Worm (Caenorhabditis elegans) whole organism, L3 larva: ENCODE data around the gene mig-5.

Experiments
- R02D3.7 ChIP-seq: fragments of 150-350 bp; optimal IDR thresholded peaks from 2 replicates; lab custom pipeline; 2014; ENCODE audit warnings: missing biosample characterization, missing genetic modification characterization
- ZK546.5 ChIP-seq: sonication (generic microtip); optimal IDR thresholded peaks from 2 replicates; lab custom pipeline; 2017; ENCODE audit warnings: missing biosample characterization, missing genetic modification characterization
- ama-1 ChIP-seq: fragments of 150-350 bp; optimal IDR thresholded peaks from 2 replicates; lab custom pipeline; 2018
- ceh-16 ChIP-seq: sonication (generic microtip); optimal IDR thresholded peaks from 2 replicates; lab custom pipeline; 2017; ENCODE audit warnings: missing biosample characterization, missing genetic modification characterization
- ceh-28 ChIP-seq: fragments of 150-350 bp; optimal IDR thresholded peaks from 2 replicates; lab custom pipeline; 2014; ENCODE audit warnings: missing biosample characterization, missing genetic modification reagents, missing genetic modification characterization
- ceh-9 ChIP-seq: sonication (generic microtip); optimal IDR thresholded peaks from 2 replicates; lab custom pipeline; 2018; ENCODE audit warnings: missing biosample characterization, missing genetic modification characterization
- daf-12 ChIP-seq: fragments of 150-350 bp; optimal IDR thresholded peaks from 2 replicates; lab custom pipeline; 2014; ENCODE audit warnings: missing biosample characterization, missing genetic modification reagents, missing genetic modification characterization
- elt-1 ChIP-seq: fragments of 150-350 bp; optimal IDR thresholded peaks from 2 replicates; lab custom pipeline; 2014; ENCODE audit warnings: missing biosample characterization, missing genetic modification characterization
- elt-2 ChIP-seq: sonication (generic microtip); optimal IDR thresholded peaks from 2 replicates; lab custom pipeline; 2016; ENCODE audit warnings: missing genetic modification reagents, mild to moderate bottlenecking, missing genetic modification characterization, missing compliant biosample characterization
- eor-1 ChIP-seq, 2 experiments: fragments of 150-350 bp; optimal IDR thresholded peaks; 2 replicates each; lab custom pipeline; 2014 to 2018; ENCODE audit warnings: missing biosample characterization in 2 of 2, missing genetic modification characterization in 2 of 2
- fkh-10 ChIP-seq: sonication (generic microtip); optimal IDR thresholded peaks from 2 replicates; lab custom pipeline; 2017; ENCODE audit warnings: missing biosample characterization, missing genetic modification reagents, missing genetic modification characterization
- fkh-2 ChIP-seq: fragments of 150-350 bp; optimal IDR thresholded peaks from 2 replicates; lab custom pipeline; 2014; ENCODE audit warnings: missing biosample characterization, missing genetic modification reagents, missing genetic modification characterization
- fos-1 ChIP-seq: fragments of 150-350 bp; optimal IDR thresholded peaks from 2 replicates; lab custom pipeline; 2014; ENCODE audit warnings: missing biosample characterization, missing genetic modification characterization
- hmg-11 ChIP-seq: sonication (generic microtip); optimal IDR thresholded peaks from 2 replicates; lab custom pipeline; 2016; ENCODE audit warnings: missing genetic modification characterization, missing compliant biosample characterization
- jun-1 ChIP-seq: fragments of 150-350 bp; optimal IDR thresholded peaks from 2 replicates; lab custom pipeline; 2014; ENCODE audit warnings: missing biosample characterization, missing genetic modification reagents, missing genetic modification characterization
- lin-15B ChIP-seq: fragments of 150-350 bp; optimal IDR thresholded peaks from 2 replicates; lab custom pipeline; 2014; ENCODE audit warnings: missing biosample characterization, missing genetic modification characterization
- lin-39 ChIP-seq: fragments of 150-350 bp; optimal IDR thresholded peaks from 2 replicates; lab custom pipeline; 2018; ENCODE audit warnings: missing biosample characterization, missing genetic modification reagents, missing genetic modification characterization
- lsy-12 ChIP-seq: sonication (generic microtip); optimal IDR thresholded peaks from 2 replicates; lab custom pipeline; 2016; ENCODE audit warnings: mild to moderate bottlenecking, missing genetic modification characterization, missing compliant biosample characterization
- mdl-1 ChIP-seq: fragments of 150-350 bp; optimal IDR thresholded peaks from 2 replicates; lab custom pipeline; 2014; ENCODE audit warnings: missing biosample characterization, missing genetic modification characterization
- mml-1 ChIP-seq: fragments of 150-350 bp; sonication (generic microtip); optimal IDR thresholded peaks from 3 replicates; lab custom pipeline; 2014; ENCODE audit warnings: missing biosample characterization, missing genetic modification characterization
- nhr-11 ChIP-seq: fragments of 150-350 bp; optimal IDR thresholded peaks from 2 replicates; lab custom pipeline; 2014; ENCODE audit warnings: missing biosample characterization, missing genetic modification characterization
- nhr-12 ChIP-seq: fragments of 150-350 bp; optimal IDR thresholded peaks from 2 replicates; lab custom pipeline; 2014; ENCODE audit warnings: missing biosample characterization, missing genetic modification characterization
- nhr-23 ChIP-seq: fragments of 150-350 bp; optimal IDR thresholded peaks from 2 replicates; lab custom pipeline; 2014; ENCODE audit warnings: missing biosample characterization, missing genetic modification reagents, missing genetic modification characterization
- nhr-237 ChIP-seq: fragments of 150-350 bp; optimal IDR thresholded peaks from 2 replicates; lab custom pipeline; 2014; ENCODE audit warnings: missing biosample characterization, missing genetic modification characterization
- nhr-25 ChIP-seq: sonication (generic microtip); optimal IDR thresholded peaks from 2 replicates; lab custom pipeline; 2017; ENCODE audit warnings: missing biosample characterization, missing genetic modification characterization
- nhr-28 ChIP-seq: fragments of 150-350 bp; optimal IDR thresholded peaks from 2 replicates; lab custom pipeline; 2014; ENCODE audit warnings: missing biosample characterization, missing genetic modification characterization
- nhr-43 ChIP-seq: sonication (generic microtip); optimal IDR thresholded peaks from 2 replicates; lab custom pipeline; 2016; ENCODE audit warnings: mild to moderate bottlenecking, missing genetic modification characterization, missing compliant biosample characterization; ENCODE audit not compliant: poor library complexity, severe bottlenecking
- nhr-67 ChIP-seq: fragments of 150-350 bp; optimal IDR thresholded peaks from 2 replicates; lab custom pipeline; 2014; ENCODE audit warnings: missing biosample characterization, missing genetic modification characterization
- nhr-76 ChIP-seq: fragments of 150-350 bp; sonication (generic microtip); optimal IDR thresholded peaks from 5 replicates; lab custom pipeline; 2014; ENCODE audit warnings: missing biosample characterization, missing genetic modification characterization
- pha-4 ChIP-seq: fragments of 150-350 bp; optimal IDR thresholded peaks from 2 replicates; lab custom pipeline; 2014; ENCODE audit warnings: missing biosample characterization, missing genetic modification reagents, missing genetic modification characterization
- pqm-1 ChIP-seq: fragments of 150-350 bp; optimal IDR thresholded peaks from 2 replicates; lab custom pipeline; 2017; ENCODE audit warnings: missing biosample characterization, missing genetic modification characterization, inconsistent platforms
- sea-2 ChIP-seq: fragments of 150-350 bp; sonication (generic microtip); optimal IDR thresholded peaks from 4 replicates; lab custom pipeline; 2014; ENCODE audit warnings: missing biosample characterization, missing genetic modification reagents, missing genetic modification characterization
- skn-1 ChIP-seq: fragments of 150-350 bp; optimal IDR thresholded peaks from 2 replicates; lab custom pipeline; 2014; ENCODE audit warnings: missing biosample characterization, missing genetic modification characterization
- snpc-4 ChIP-seq: fragments of 150-350 bp; optimal IDR thresholded peaks from 2 replicates; lab custom pipeline; 2014; ENCODE audit warnings: missing biosample characterization, missing genetic modification characterization
- tbx-2 ChIP-seq: sonication (generic microtip); optimal IDR thresholded peaks from 2 replicates; lab custom pipeline; 2016; ENCODE audit warnings: mild to moderate bottlenecking, missing genetic modification characterization, missing compliant biosample characterization
- unc-39 ChIP-seq: sonication (generic microtip); optimal IDR thresholded peaks from 4 replicates; lab custom pipeline; 2017; ENCODE audit warnings: missing biosample characterization, missing genetic modification characterization
- unc-62 ChIP-seq: fragments of 150-350 bp; sonication (generic microtip); optimal IDR thresholded peaks from 4 replicates; lab custom pipeline; 2014; ENCODE audit warnings: missing biosample characterization, missing genetic modification reagents, missing genetic modification characterization
- ztf-11 ChIP-seq: fragments of 150-350 bp; optimal IDR thresholded peaks from 2 replicates; lab custom pipeline; 2014; ENCODE audit warnings: missing biosample characterization, missing genetic modification characterization

mig-5 gene

DNA sequence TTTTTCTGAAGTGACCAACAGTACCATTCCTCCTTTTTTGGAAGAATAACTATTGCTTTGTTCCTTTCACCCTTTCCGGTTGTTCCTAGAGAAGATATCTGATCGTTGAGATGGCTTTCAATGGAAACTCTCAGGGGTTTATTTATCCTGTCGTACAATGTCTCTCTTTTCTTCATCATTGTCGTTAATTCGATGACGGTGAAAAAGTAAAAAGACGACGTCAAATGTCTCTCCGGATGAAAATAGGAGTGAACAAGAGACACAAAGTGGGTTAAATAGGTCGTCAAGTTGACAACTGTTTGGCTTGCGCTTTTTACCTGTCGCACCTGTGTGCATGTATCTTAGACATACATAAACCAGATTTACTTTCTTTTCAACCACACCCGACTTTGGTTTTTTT is 9.1 kb upstream of the mig-5 start:
- TF ChIP-seq fos-1 (tag; lab: Kevin White, UChicago) (no peak), nhr-28 (tag; lab: Kevin White, UChicago) (no peak), lin-15B (tag; lab: Kevin White, UChicago) (no peak), fkh-2 (tag; lab: Kevin White, UChicago) (no peak), mdl-1 (no peak), lsy-12 (no peak), ceh-9 (tag; lab: Kevin White, UChicago) (no peak), nhr-67 (tag; lab: Kevin White, UChicago) (no peak), lin-39 (tag; lab: Kevin White, UChicago) (no peak), elt-2 (tag; lab: Kevin White, UChicago) (no peak)

DNA sequence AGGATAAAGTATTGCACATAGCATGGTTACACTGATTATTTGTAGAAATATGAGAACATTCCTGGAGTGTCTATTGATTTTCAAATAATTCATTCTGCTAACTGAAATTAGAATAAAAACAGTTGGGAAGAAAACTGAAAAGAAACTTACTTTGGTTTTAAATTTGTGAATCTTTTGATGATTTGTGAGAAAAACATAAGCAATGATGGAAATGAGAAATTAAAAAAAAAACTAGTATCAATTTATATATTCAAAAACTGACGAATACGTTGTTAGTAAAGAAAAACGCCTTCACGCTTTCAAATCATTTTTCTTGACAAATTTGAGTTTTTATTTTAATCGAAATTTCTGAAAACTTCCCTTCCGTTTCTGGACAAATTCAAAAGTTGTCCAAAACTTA is 8.3 kb upstream of the mig-5 start, which contains the start of gene T05C12.9:
Gene T05C12.9 (minus strand): TSS at position 101 of the 400 bp plus-strand sequence.
- TF ChIP-seq elt-2 (tag; lab: Kevin White, UChicago) (no peak), eor-1 (tag; optimal IDR thresholded peaks at IDR 0.05; lab: Kevin White, UChicago) (no peak), ceh-16 (no peak), nhr-76 (tag; lab: Kevin White, UChicago) (no peak), sea-2 (GFP tag; lab: Kevin White, UChicago) (no peak), nhr-11 (tag; lab: Kevin White, UChicago) (no peak), hmg-11 (tag; lab: Kevin White, UChicago) (no peak), unc-39 (tag; lab: Kevin White, UChicago) (no peak), nhr-237 (tag; lab: Kevin White, UChicago) (no peak), nhr-67 (tag; lab: Kevin White, UChicago) (no peak), mml-1 (tag; lab: Kevin White, UChicago) (no peak), daf-12 (tag; lab: Kevin White, UChicago) (no peak)

DNA sequence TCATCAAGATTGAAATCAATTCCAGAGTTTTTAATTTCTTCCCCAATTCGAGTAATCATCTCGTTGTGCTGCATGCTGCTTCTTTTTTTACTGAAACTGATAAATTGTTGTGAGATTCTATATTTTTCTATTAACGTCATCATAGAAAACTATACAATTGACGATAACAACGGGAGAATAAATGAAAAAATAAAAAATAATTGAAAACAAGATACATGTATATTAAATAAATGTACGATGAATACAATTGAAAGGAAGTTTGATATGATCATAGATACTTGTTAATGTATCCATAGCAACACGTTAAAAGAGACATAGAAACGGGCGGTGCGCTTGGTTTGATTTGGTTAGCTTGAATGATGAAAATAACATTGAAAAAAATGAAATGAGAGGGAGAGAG is 5.6 kb upstream of the mig-5 start, which contains the start of gene T05C12.8:
Gene T05C12.8 (minus strand): TSS at position 101 of the 400 bp plus-strand sequence.
- TF ChIP-seq snpc-4 (no peak), ZK546.5 (tag; lab: Kevin White, UChicago) (no peak), unc-62 (GFP tag; lab: Kevin White, UChicago) (no peak), elt-1 (tag; lab: Kevin White, UChicago) (no peak), pqm-1 (tag; lab: Kevin White, UChicago) (no peak), pha-4 (no peak), ceh-28 (tag; lab: Kevin White, UChicago) (no peak), R02D3.7 (tag; lab: Kevin White, UChicago) (no peak), jun-1 (tag; lab: Kevin White, UChicago) (no peak), lsy-12 (no peak), tbx-2 (tag; lab: Kevin White, UChicago) (no peak)

DNA sequence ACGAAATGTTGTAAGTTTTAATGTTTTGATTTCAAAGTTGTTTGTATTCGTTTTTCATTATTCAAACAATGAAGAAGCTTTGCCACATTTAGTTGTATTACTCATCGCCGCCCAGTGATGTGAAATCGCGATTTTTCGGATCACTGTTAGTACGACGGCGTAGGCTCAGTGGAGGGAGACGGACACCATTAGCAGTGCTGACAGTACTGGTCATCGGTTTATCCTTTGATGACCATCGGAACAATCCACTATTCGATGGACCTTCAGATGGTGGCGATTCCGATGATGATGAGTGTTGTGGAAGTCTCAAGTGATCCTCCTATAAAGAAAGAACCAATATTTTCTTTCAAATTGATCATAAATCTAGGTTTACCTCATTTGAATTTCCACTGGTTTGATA is 2.7 kb upstream of the mig-5 start:
- TF ChIP-seq nhr-25 = peak; percentile 24
- no peak for TF ChIP-seq unc-39 (tag; lab: Kevin White, UChicago)

DNA sequence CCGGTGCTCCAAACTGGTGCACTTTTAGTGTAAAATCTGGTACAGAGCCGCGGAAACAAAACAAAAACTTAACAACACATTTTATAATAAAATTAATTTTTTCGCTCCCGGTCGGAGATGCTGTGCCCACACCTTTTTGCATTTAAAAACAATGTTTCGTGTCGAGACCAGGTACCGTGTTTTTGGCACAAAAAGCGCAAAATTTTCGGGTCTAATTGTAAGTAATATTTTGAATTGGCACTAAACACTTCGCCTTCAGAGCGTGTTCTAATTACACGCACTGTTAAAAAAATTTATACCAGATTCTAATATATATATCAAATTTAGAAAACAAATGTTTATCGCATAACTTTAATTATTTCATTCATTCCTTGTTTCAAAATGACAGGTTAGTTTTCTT is 3.4 kb downstream of the mig-5 start, which contains the start of gene dylt-3:
Gene dylt-3 (plus strand): TSS at position 301 of the 400 bp plus-strand sequence.
- TF ChIP-seq nhr-43 (tag; lab: Kevin White, UChicago) = no peak
- no peak for TF ChIP-seq fkh-2 (tag; lab: Kevin White, UChicago)
- TF ChIP-seq nhr-23 (tag; lab: Kevin White, UChicago) = no peak
- TF ChIP-seq hmg-11 (tag; lab: Kevin White, UChicago) = no peak
- TF ChIP-seq pha-4 = no peak
- no peak for TF ChIP-seq ceh-28 (tag; lab: Kevin White, UChicago)
- TF ChIP-seq ztf-11 (tag; lab: Kevin White, UChicago) = no peak
- TF ChIP-seq nhr-12 (tag; lab: Kevin White, UChicago) = no peak
- no peak for TF ChIP-seq R02D3.7 (tag; lab: Kevin White, UChicago)
- TF ChIP-seq fkh-10 = no peak
- no peak for TF ChIP-seq nhr-76 (tag; lab: Kevin White, UChicago)
- TF ChIP-seq skn-1 (tag; lab: Kevin White, UChicago) = no peak
- TF ChIP-seq mdl-1 = no peak
- TF ChIP-seq ama-1 = no peak
- no peak for TF ChIP-seq elt-2 (tag; lab: Kevin White, UChicago)
